Fruit fly (Drosophila melanogaster) whole organism, embryonic: Measurements from ENCODE around the gene CG16984.

ENCODE experiments used
- B-H1 ChIP-seq: fragments of 200-800 bp; sonication (Bioruptor generic); IDR thresholded peaks from 3 replicates; pipeline ENCODE4 v1.3.6; 2022; ENCODE audit warnings: missing biosample characterization, missing genetic modification characterization
- CG10321 ChIP-seq: fragments of 200-800 bp; sonication (Bioruptor generic); IDR thresholded peaks from 2 replicates; pipeline ENCODE4 v1.3.6; 2022; ENCODE audit warnings: missing biosample characterization, missing genetic modification characterization
- CG10462 ChIP-seq: fragments of 200-800 bp; sonication (Bioruptor generic); optimal IDR thresholded peaks from 2 replicates; lab custom pipeline; 2016; ENCODE audit warnings: missing biosample characterization, missing genetic modification characterization
- CG14441 ChIP-seq: fragments of 200-800 bp; sonication (Bioruptor generic); IDR thresholded peaks from 2 replicates; pipeline ENCODE4 v1.3.6; 2022; ENCODE audit warnings: missing biosample characterization, missing genetic modification characterization
- CG15073 ChIP-seq: fragments of 200-800 bp; sonication (Bioruptor generic); optimal IDR thresholded peaks from 2 replicates; lab custom pipeline; 2016; ENCODE audit warnings: missing biosample characterization, missing genetic modification characterization
- CG15601 ChIP-seq: fragments of 200-800 bp; sonication (Bioruptor generic); optimal IDR thresholded peaks from 3 replicates; lab custom pipeline; 2019; ENCODE audit warnings: missing biosample characterization, mild to moderate bottlenecking, missing genetic modification characterization, moderate library complexity
- CG17361 ChIP-seq: fragments of 200-800 bp; sonication (Bioruptor generic); IDR thresholded peaks from 3 replicates; pipeline ENCODE4 v1.3.6; 2022; ENCODE audit warnings: missing biosample characterization, missing genetic modification characterization
- CG2712 ChIP-seq: fragments of 200-800 bp; optimal IDR thresholded peaks from 3 replicates; lab custom pipeline; 2019; ENCODE audit warnings: missing biosample characterization, mild to moderate bottlenecking, missing genetic modification characterization, moderate library complexity
- CG30020 ChIP-seq: fragments of 200-800 bp; optimal IDR thresholded peaks from 2 replicates; lab custom pipeline; 2019; ENCODE audit warnings: missing biosample characterization, mild to moderate bottlenecking, missing genetic modification characterization, moderate library complexity
- CG33213 ChIP-seq: fragments of 200-800 bp; sonication (Bioruptor generic); optimal IDR thresholded peaks from 3 replicates; lab custom pipeline; 2016; ENCODE audit warnings: missing biosample characterization, missing genetic modification characterization
- CG3838 ChIP-seq: fragments of 200-800 bp; sonication (Bioruptor generic); optimal IDR thresholded peaks from 3 replicates; lab custom pipeline; 2016; ENCODE audit warnings: missing biosample characterization, missing genetic modification characterization
- CG4282 ChIP-seq: fragments of 200-800 bp; sonication (Bioruptor generic); optimal IDR thresholded peaks from 2 replicates; lab custom pipeline; 2016; ENCODE audit warnings: missing biosample characterization, missing genetic modification characterization
- CG4617 ChIP-seq: fragments of 200-800 bp; sonication (Bioruptor generic); optimal IDR thresholded peaks from 3 replicates; lab custom pipeline; 2016; ENCODE audit warnings: missing biosample characterization, missing genetic modification characterization, borderline replicate concordance
- CG5245 ChIP-seq: fragments of 200-800 bp; sonication (Bioruptor generic); optimal IDR thresholded peaks from 3 replicates; lab custom pipeline; 2016; ENCODE audit warnings: missing biosample characterization, missing genetic modification characterization
- CG7556 ChIP-seq: fragments of 200-800 bp; sonication (Bioruptor generic); optimal IDR thresholded peaks from 2 replicates; lab custom pipeline; 2017; ENCODE audit warnings: missing biosample characterization, mild to moderate bottlenecking, missing genetic modification characterization
- CG7839 ChIP-seq: fragments of 200-800 bp; sonication (Bioruptor generic); optimal IDR thresholded peaks from 3 replicates; lab custom pipeline; 2018; ENCODE audit warnings: missing biosample characterization, mild to moderate bottlenecking, missing genetic modification characterization, moderate library complexity
- CG8944 ChIP-seq: fragments of 200-800 bp; sonication (Bioruptor generic); optimal IDR thresholded peaks from 3 replicates; lab custom pipeline; 2016; ENCODE audit warnings: missing biosample characterization, missing genetic modification characterization
- CG9609 ChIP-seq: fragments of 200-800 bp; sonication (Bioruptor generic); optimal IDR thresholded peaks from 3 replicates; lab custom pipeline; 2016; ENCODE audit warnings: missing biosample characterization, missing genetic modification characterization
- Dad ChIP-seq: fragments of 200-800 bp; sonication (Bioruptor generic); optimal IDR thresholded peaks from 3 replicates; lab custom pipeline; 2016; ENCODE audit warnings: missing biosample characterization, missing genetic modification characterization
- H2.0 ChIP-seq: fragments of 200-800 bp; sonication (Bioruptor generic); IDR thresholded peaks from 2 replicates; pipeline ENCODE4 v1.3.6; 2022; ENCODE audit warnings: missing biosample characterization, missing genetic modification characterization
- HHEX ChIP-seq: fragments of 200-800 bp; sonication (Bioruptor generic); optimal IDR thresholded peaks from 3 replicates; lab custom pipeline; 2017; ENCODE audit warnings: missing biosample characterization, mild to moderate bottlenecking, missing genetic modification characterization, missing genetic modification reagents
- HmgZ ChIP-seq: fragments of 200-800 bp; sonication (Bioruptor generic); optimal IDR thresholded peaks from 2 replicates; lab custom pipeline; 2018; ENCODE audit warnings: missing biosample characterization, mild to moderate bottlenecking, missing genetic modification characterization
- Hr51 ChIP-seq, 2 experiments: fragments of 200-800 bp; sonication (Bioruptor generic); optimal IDR thresholded peaks; 2 replicates in 1 of 2; 3 replicates in 1 of 2; lab custom pipeline; 2016 to 2018; ENCODE audit warnings: missing biosample characterization in 2 of 2, missing genetic modification characterization in 2 of 2, mild to moderate bottlenecking in 1 of 2, moderate library complexity in 1 of 2
- Pdp1 ChIP-seq, 2 experiments: fragments of 200-800 bp; sonication (Bioruptor generic); optimal IDR thresholded peaks; 3 replicates each; lab custom pipeline; 2016; ENCODE audit warnings: missing biosample characterization in 2 of 2, missing genetic modification characterization in 2 of 2, mild to moderate bottlenecking in 1 of 2, moderate library complexity in 1 of 2
- Rfx ChIP-seq: fragments of 200-800 bp; sonication (Bioruptor generic); IDR thresholded peaks from 2 replicates; pipeline ENCODE4 v1.3.6; 2022; ENCODE audit warnings: missing biosample characterization, missing genetic modification characterization
- Scr ChIP-seq: fragments of 200-800 bp; sonication (Bioruptor generic); IDR thresholded peaks from 2 replicates; pipeline ENCODE4 v1.3.6; 2022; ENCODE audit warnings: missing biosample characterization, missing genetic modification characterization; ENCODE audit not compliant: partially characterized antibody
- Side ChIP-seq: fragments of 200-800 bp; sonication (Bioruptor generic); optimal IDR thresholded peaks from 2 replicates; lab custom pipeline; 2016; ENCODE audit warnings: missing biosample characterization, missing genetic modification characterization
- Vsx1 ChIP-seq: fragments of 200-800 bp; sonication (Bioruptor generic); optimal IDR thresholded peaks from 2 replicates; lab custom pipeline; 2017; ENCODE audit warnings: missing biosample characterization, mild to moderate bottlenecking, missing genetic modification characterization, missing genetic modification reagents
- Xbp1 ChIP-seq: fragments of 200-800 bp; sonication (Bioruptor generic); optimal IDR thresholded peaks from 3 replicates; lab custom pipeline; 2016; ENCODE audit warnings: missing biosample characterization, mild to moderate bottlenecking, missing genetic modification characterization
- cas ChIP-seq: fragments of 200-800 bp; sonication (Bioruptor generic); IDR thresholded peaks from 2 replicates; pipeline ENCODE4 v1.3.6; 2022; ENCODE audit warnings: missing biosample characterization, missing genetic modification characterization
- chm ChIP-seq: fragments of 200-800 bp; sonication (Bioruptor generic); IDR thresholded peaks from 2 replicates; pipeline ENCODE4 v1.3.6; 2022; ENCODE audit warnings: missing biosample characterization, missing genetic modification characterization
- disco-r ChIP-seq: fragments of 200-800 bp; sonication (Bioruptor generic); optimal IDR thresholded peaks from 2 replicates; lab custom pipeline; 2016; ENCODE audit warnings: missing biosample characterization, missing genetic modification characterization
- dmrt99B ChIP-seq: fragments of 200-800 bp; sonication (Bioruptor generic); optimal IDR thresholded peaks from 2 replicates; lab custom pipeline; 2018; ENCODE audit warnings: missing biosample characterization, mild to moderate bottlenecking, missing genetic modification characterization, moderate library complexity
- en ChIP-seq: fragments of 200-800 bp; sonication (Bioruptor generic); optimal IDR thresholded peaks from 2 replicates; lab custom pipeline; 2016; ENCODE audit warnings: missing biosample characterization, missing genetic modification characterization
- fd102C ChIP-seq: fragments of 200-800 bp; sonication (Bioruptor generic); optimal IDR thresholded peaks from 2 replicates; lab custom pipeline; 2018; ENCODE audit warnings: missing biosample characterization, mild to moderate bottlenecking, missing genetic modification characterization, moderate library complexity
- fd64A ChIP-seq: fragments of 200-800 bp; sonication (Bioruptor generic); optimal IDR thresholded peaks from 3 replicates; lab custom pipeline; 2018; ENCODE audit warnings: missing biosample characterization, mild to moderate bottlenecking, missing genetic modification characterization
- fru ChIP-seq: fragments of >200 bp; optimal IDR thresholded peaks from 2 replicates; lab custom pipeline; 2017
- gcm2 ChIP-seq: fragments of 200-800 bp; sonication (Bioruptor generic); optimal IDR thresholded peaks from 2 replicates; lab custom pipeline; 2016; ENCODE audit warnings: missing biosample characterization, missing genetic modification characterization
- gsb ChIP-seq: fragments of 200-800 bp; sonication (Bioruptor generic); IDR thresholded peaks from 2 replicates; pipeline ENCODE4 v1.3.6; 2022; ENCODE audit warnings: missing biosample characterization, missing genetic modification characterization
- inv ChIP-seq: fragments of 200-800 bp; sonication (Bioruptor generic); IDR thresholded peaks from 2 replicates; pipeline ENCODE4 v1.3.6; 2022; ENCODE audit warnings: missing biosample characterization, missing genetic modification characterization; ENCODE audit not compliant: partially characterized antibody
- lilli ChIP-seq: fragments of 200-800 bp; sonication (Bioruptor generic); optimal IDR thresholded peaks from 3 replicates; lab custom pipeline; 2016; ENCODE audit warnings: missing biosample characterization, missing genetic modification characterization
- oc ChIP-seq: fragments of 200-800 bp; sonication (Bioruptor generic); optimal IDR thresholded peaks from 2 replicates; lab custom pipeline; 2018; ENCODE audit warnings: missing biosample characterization, mild to moderate bottlenecking, missing genetic modification characterization, moderate library complexity
- row ChIP-seq: fragments of 200-800 bp; sonication (Bioruptor generic); IDR thresholded peaks from 3 replicates; pipeline ENCODE4 v1.3.6; 2022; ENCODE audit warnings: missing biosample characterization, missing genetic modification characterization
- seq ChIP-seq: fragments of 200-800 bp; sonication (Bioruptor generic); IDR thresholded peaks from 2 replicates; pipeline ENCODE4 v1.3.6; 2022; ENCODE audit warnings: missing biosample characterization, missing genetic modification characterization
- tgo ChIP-seq: fragments of 200-800 bp; sonication (Bioruptor generic); IDR thresholded peaks from 3 replicates; pipeline ENCODE4 v1.3.6; 2022; ENCODE audit warnings: missing biosample characterization, missing genetic modification characterization
- unc-4 ChIP-seq: fragments of 200-800 bp; sonication (Bioruptor generic); IDR thresholded peaks from 2 replicates; pipeline ENCODE4 v1.3.6; 2022; ENCODE audit warnings: missing biosample characterization, missing genetic modification characterization; ENCODE audit not compliant: partially characterized antibody
- unpg ChIP-seq: fragments of 200-800 bp; sonication (Bioruptor generic); optimal IDR thresholded peaks from 3 replicates; lab custom pipeline; 2018; ENCODE audit warnings: missing biosample characterization, mild to moderate bottlenecking, missing genetic modification characterization, moderate library complexity
- yki ChIP-seq: fragments of >200 bp; optimal IDR thresholded peaks from 3 replicates; lab custom pipeline; 2018
- zfh1 ChIP-seq: fragments of 200-800 bp; sonication (Bioruptor generic); IDR thresholded peaks from 3 replicates; pipeline ENCODE4 v1.3.6; 2022; ENCODE audit warnings: missing biosample characterization, missing genetic modification characterization

The CG16984 gene

DNA sequence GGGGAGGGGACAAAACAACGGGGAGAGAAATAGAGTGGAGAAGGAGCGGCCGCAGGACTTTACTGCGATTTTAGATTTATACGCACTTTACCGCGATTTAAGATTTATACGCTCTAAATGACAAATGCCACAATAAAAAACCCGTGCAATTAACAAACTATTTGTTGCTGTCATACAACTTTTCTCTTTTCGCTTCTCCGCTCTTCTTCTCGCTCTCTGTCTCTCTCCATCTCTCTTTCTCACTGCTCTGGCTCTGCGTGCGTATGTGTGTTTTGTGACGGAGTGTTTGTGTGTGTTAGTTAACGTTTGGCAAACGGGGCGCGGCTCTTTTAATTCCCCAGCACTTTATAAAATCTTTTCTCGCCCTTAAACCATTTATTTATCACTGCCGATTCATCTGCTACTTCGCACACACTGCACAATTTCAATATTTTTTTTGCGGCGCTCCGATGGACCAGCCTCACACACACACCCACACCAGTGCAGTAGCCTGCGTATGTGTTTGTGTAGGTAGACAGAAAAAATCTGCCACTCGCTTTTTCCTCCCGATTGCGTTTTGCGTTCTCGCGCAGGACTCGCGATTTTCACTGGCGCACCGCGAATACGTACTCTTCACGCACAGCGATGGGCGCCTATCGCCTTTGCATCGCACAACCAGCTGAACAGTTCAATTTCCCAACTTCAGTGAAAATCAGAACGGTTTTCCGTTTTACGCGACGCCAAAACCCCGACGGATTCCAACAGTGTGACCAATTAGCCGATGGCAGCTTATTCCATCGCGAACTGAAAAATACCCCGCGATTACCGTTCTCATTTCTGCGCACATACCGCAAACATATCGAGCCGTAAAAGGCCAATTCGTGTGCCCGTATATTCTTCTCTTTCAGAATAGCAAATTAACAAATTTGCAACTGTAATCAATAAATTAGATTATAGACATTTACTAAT lies 9.5 kb upstream of the CG16984 start, which contains the start of gene msn (continued):
- TF ChIP-seq en (GFP tag; lab: Kevin White, UChicago), result no peak
- TF ChIP-seq chm (GFP tag; lab: Robert Waterston, UW), result peak; percentile 85
- no peak for TF ChIP-seq unpg (GFP tag; lab: Kevin White, UChicago)
- TF ChIP-seq CG9609, result peak; percentile 4
- TF ChIP-seq CG14441 (GFP tag; lab: Robert Waterston, UW), result 0 out of 2 replicates have a peak, but pooled peaks have one; percentile 22
- no peak for TF ChIP-seq Vsx1
- no peak for TF ChIP-seq dmrt99B (tag; lab: Kevin White, UChicago)
- TF ChIP-seq Rfx (GFP tag; lab: Robert Waterston, UW), result peak; percentile 62
- no peak for TF ChIP-seq oc (tag; lab: Kevin White, UChicago)
- TF ChIP-seq fd102C, result no peak
- TF ChIP-seq Dad (GFP tag; lab: Kevin White, UChicago), result peak; percentile 10
- TF ChIP-seq CG4282 (GFP tag; lab: Kevin White, UChicago), result no peak
- no peak for TF ChIP-seq fru (lab: Kevin White, UChicago)
- TF ChIP-seq fd64A (GFP tag; lab: Kevin White, UChicago), result no peak
- no peak for TF ChIP-seq CG17361 (GFP tag; lab: Robert Waterston, UW)
- TF ChIP-seq inv, result peak; percentile 28; the same call in 1 of the 2 replicates
- TF ChIP-seq gcm2, result no peak
- TF ChIP-seq Pdp1 (GFP tag; optimal IDR thresholded peaks at IDR 0.05; lab: Kevin White, UChicago), result peak in 1 of 2 experiments; percentile 71
- no peak for TF ChIP-seq lilli (GFP tag; lab: Kevin White, UChicago)
- no peak for TF ChIP-seq CG5245 (GFP tag; lab: Kevin White, UChicago)
- peak; percentile 41 for TF ChIP-seq Scr (GFP tag; lab: Robert Waterston, UW)
- TF ChIP-seq row (GFP tag; lab: Robert Waterston, UW), result peak; percentile 78
- no peak for TF ChIP-seq CG10321 (GFP tag; lab: Robert Waterston, UW)
- TF ChIP-seq CG33213, result peak; percentile 63
- TF ChIP-seq Side (GFP tag; lab: Kevin White, UChicago), result peak; percentile 8
- peak; percentile 59 for TF ChIP-seq CG4617 (GFP tag; lab: Kevin White, UChicago)
- TF ChIP-seq yki (lab: Kevin White, UChicago), result peak; percentile 68
- TF ChIP-seq CG15073, result no peak
- no peak for TF ChIP-seq Hr51 (GFP tag; optimal IDR thresholded peaks at IDR 0.05; lab: Kevin White, UChicago)
- no peak for TF ChIP-seq CG7839 (tag; lab: Kevin White, UChicago)
- no peak for TF ChIP-seq CG7556 (GFP tag; lab: Kevin White, UChicago)
- peak; percentile 42; the same call in 1 of the 2 replicates for TF ChIP-seq unc-4 (GFP tag; lab: Robert Waterston, UW)
- no peak for TF ChIP-seq CG2712 (tag; lab: Kevin White, UChicago)
- no peak for TF ChIP-seq CG10462 (GFP tag; lab: Kevin White, UChicago)
- no peak for TF ChIP-seq tgo (GFP tag; lab: Robert Waterston, UW)
- TF ChIP-seq B-H1 (GFP tag; lab: Robert Waterston, UW), result no peak; the same call in 2 of the 3 replicates
- peak; percentile 67 for TF ChIP-seq zfh1 (GFP tag; lab: Robert Waterston, UW)
- TF ChIP-seq disco-r (GFP tag; lab: Kevin White, UChicago), result no peak
- TF ChIP-seq CG3838 (GFP tag; lab: Kevin White, UChicago), result no peak
- TF ChIP-seq CG30020 (tag; lab: Kevin White, UChicago), result no peak
- TF ChIP-seq CG15601, result no peak
- peak; percentile 23; the same call in 1 of the 2 replicates for TF ChIP-seq cas (GFP tag; lab: Robert Waterston, UW)
- no peak; the same call in 1 of the 2 replicates for TF ChIP-seq seq (GFP tag; lab: Robert Waterston, UW)
- peak; percentile 52 for TF ChIP-seq HmgZ (tag; lab: Kevin White, UChicago)
- TF ChIP-seq H2.0 (GFP tag; lab: Robert Waterston, UW), result no peak
- no peak for TF ChIP-seq CG8944 (GFP tag; lab: Kevin White, UChicago)
- 0 out of 2 replicates have a peak, but pooled peaks have one; percentile 29 for TF ChIP-seq gsb (GFP tag; lab: Robert Waterston, UW)
- TF ChIP-seq Xbp1, result no peak
- TF ChIP-seq HHEX, result peak; percentile 4
